Fruit fly (Drosophila melanogaster): ENCODE results near the gene Pak3.
A peak's percentile ranks its signal among the peaks of the same experiment; 100 is the strongest.

Pak3 gene

DNA sequence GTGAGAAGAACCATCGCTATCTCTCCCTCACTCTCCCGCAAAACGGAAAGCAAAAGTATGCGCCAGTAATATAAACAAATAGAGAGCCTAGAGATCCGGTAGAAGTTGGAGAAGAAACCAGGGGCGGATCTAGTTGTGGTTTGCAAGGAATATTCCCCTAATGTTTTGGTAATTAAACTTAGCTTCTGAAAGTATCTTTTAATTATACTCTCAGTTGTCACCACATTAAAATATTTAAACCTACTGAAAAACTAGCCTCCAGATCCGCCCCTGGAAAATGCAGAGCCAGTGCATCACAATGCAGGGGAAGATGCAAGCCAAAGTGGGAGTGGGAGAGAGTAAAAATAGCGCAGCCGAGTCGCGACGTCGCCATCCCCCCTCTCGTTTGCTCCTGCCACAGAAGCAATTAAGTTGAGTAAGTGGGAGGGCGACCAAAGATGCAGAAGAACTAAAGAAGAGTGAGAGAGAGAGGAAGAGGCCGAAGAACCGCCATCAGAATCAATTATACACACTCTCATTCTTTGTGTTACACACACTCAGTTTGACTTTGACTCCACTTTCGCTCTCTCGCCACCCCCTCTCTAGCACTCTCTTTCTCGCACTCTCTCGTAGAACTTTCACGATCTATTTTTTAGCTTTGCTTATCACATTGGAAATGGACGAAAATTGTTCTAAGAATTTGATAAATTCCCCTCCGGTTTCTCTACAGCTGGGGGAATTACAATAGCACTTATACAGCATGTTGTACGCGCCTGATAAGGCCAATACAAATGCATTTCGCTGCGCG, 4.2 kb downstream of the Pak3 start (continued):
- TF ChIP-seq CG6791 (GFP tag; IDR thresholded peaks at IDR 0.05; ENCODE audit: partially characterized antibody) = peak; percentile 75
- TF ChIP-seq Kr (GFP tag; optimal IDR thresholded peaks at IDR 0.05) = peak; percentile 71
- TF ChIP-seq NFAT (GFP tag; IDR thresholded peaks at IDR 0.05) = peak; percentile 75
- TF ChIP-seq amos (GFP tag; IDR thresholded peaks at IDR 0.05; ENCODE audit: partially characterized antibody) = peak; percentile 51; the same call in 1 of the 2 replicates
- TF ChIP-seq CG3838 (GFP tag; optimal IDR thresholded peaks at IDR 0.05) = peak; percentile 68
- TF ChIP-seq CG43689 (GFP tag; IDR thresholded peaks at IDR 0.05) = peak; percentile 83
- no peak for TF ChIP-seq Dp (GFP tag; optimal IDR thresholded peaks at IDR 0.05)
- TF ChIP-seq tin (GFP tag; optimal IDR thresholded peaks at IDR 0.05) = peak; percentile 96
- peak; percentile 89 for TF ChIP-seq CG14014 (GFP tag; IDR thresholded peaks at IDR 0.05)
- TF ChIP-seq CG15601 (tag; optimal IDR thresholded peaks at IDR 0.05) = peak; percentile 95
- peak; percentile 45 for TF ChIP-seq Fer1 (GFP tag; optimal IDR thresholded peaks at IDR 0.05)
- TF ChIP-seq jigr1 (GFP tag; IDR thresholded peaks at IDR 0.05) = peak; percentile 91
- peak; percentile 90 for TF ChIP-seq PHDP (tag; optimal IDR thresholded peaks at IDR 0.05)
- no peak for TF ChIP-seq pzg (GFP tag; optimal IDR thresholded peaks at IDR 0.05)
- TF ChIP-seq Oli (tag; optimal IDR thresholded peaks at IDR 0.05) = peak; percentile 93
- peak; percentile 91 for TF ChIP-seq CG8388 (GFP tag; optimal IDR thresholded peaks at IDR 0.05)
- no peak for TF ChIP-seq fru (optimal IDR thresholded peaks at IDR 0.05)
- TF ChIP-seq CG34422 (GFP tag; IDR thresholded peaks at IDR 0.05) = peak; percentile 96
- peak; percentile 88 for TF ChIP-seq onecut (GFP tag; IDR thresholded peaks at IDR 0.05)
- TF ChIP-seq kay (GFP tag; optimal IDR thresholded peaks at IDR 0.05) = peak; percentile 87
- peak; percentile 65; the same call in 1 of the 2 replicates for TF ChIP-seq toy (GFP tag; IDR thresholded peaks at IDR 0.05)
- TF ChIP-seq CG30020 (tag; optimal IDR thresholded peaks at IDR 0.05) = peak; percentile 76
- peak; percentile 93 for TF ChIP-seq kni (GFP tag; optimal IDR thresholded peaks at IDR 0.05)
- peak; percentile 60 for TF ChIP-seq Sry-β (GFP tag; optimal IDR thresholded peaks at IDR 0.05)
- peak; percentile 85 for TF ChIP-seq CG18476 (GFP tag; optimal IDR thresholded peaks at IDR 0.05)
- TF ChIP-seq CG9609 (GFP tag; optimal IDR thresholded peaks at IDR 0.05) = peak; percentile 93
- TF ChIP-seq CG14050 (GFP tag; IDR thresholded peaks at IDR 0.05) = peak; percentile 87
- peak; percentile 81 to 83 for TF ChIP-seq Hr51 (GFP tag; optimal IDR thresholded peaks at IDR 0.05)
- TF ChIP-seq crol (GFP tag; IDR thresholded peaks at IDR 0.05) = peak; percentile 90
- TF ChIP-seq CG18599 (GFP tag; optimal IDR thresholded peaks at IDR 0.05) = peak; percentile 83
- peak; percentile 92 for TF ChIP-seq CG3407 (GFP tag; optimal IDR thresholded peaks at IDR 0.05)
- peak; percentile 93 for TF ChIP-seq btn (GFP tag; optimal IDR thresholded peaks at IDR 0.05)
- TF ChIP-seq fu2 (GFP tag; optimal IDR thresholded peaks at IDR 0.05) = peak; percentile 76
- TF ChIP-seq CG9437 (GFP tag; optimal IDR thresholded peaks at IDR 0.05) = peak; percentile 82
- TF ChIP-seq CG11504 (tag; optimal IDR thresholded peaks at IDR 0.05) = peak; percentile 93
- TF ChIP-seq CG17361 (GFP tag; IDR thresholded peaks at IDR 0.05) = peak; percentile 97
- TF ChIP-seq grau (tag; optimal IDR thresholded peaks at IDR 0.05) = peak; percentile 92
- TF ChIP-seq sug (tag; optimal IDR thresholded peaks at IDR 0.05) = peak; percentile 64
- TF ChIP-seq croc (GFP tag; conservative IDR thresholded peaks at IDR 0.05) = peak; percentile 97
- peak; percentile 13 for TF ChIP-seq exex (tag; optimal IDR thresholded peaks at IDR 0.05)
- peak; percentile 99 for TF ChIP-seq ara (GFP tag; IDR thresholded peaks at IDR 0.05)
- TF ChIP-seq CG18764 (GFP tag; optimal IDR thresholded peaks at IDR 0.05) = peak; percentile 86
- TF ChIP-seq lmd (GFP tag; IDR thresholded peaks at IDR 0.05) = peak; percentile 96
- TF ChIP-seq CG8765 (GFP tag; IDR thresholded peaks at IDR 0.05) = peak; percentile 93
- peak; percentile 93 for TF ChIP-seq row (GFP tag; IDR thresholded peaks at IDR 0.05)
- TF ChIP-seq CG11085 (GFP tag; IDR thresholded peaks at IDR 0.05) = peak; percentile 88
- 0 out of 4 replicates have a peak, but pooled peaks have one; percentile 44 for TF ChIP-seq chinmo (GFP tag; IDR thresholded peaks at IDR 0.05; ENCODE audit: partially characterized antibody)
- TF ChIP-seq nom (GFP tag; optimal IDR thresholded peaks at IDR 0.05) = peak; percentile 96
- TF ChIP-seq CG2129 (GFP tag; IDR thresholded peaks at IDR 0.05; ENCODE audit: partially characterized antibody) = no peak
